Worm (Caenorhabditis elegans) whole organism, young adult: Measurements from ENCODE around the gene ZK402.2.

ENCODE experiments used
- B0035.1 ChIP-seq: sonication (generic microtip); optimal IDR thresholded peaks from 2 replicates; lab custom pipeline; 2016; ENCODE audit warnings: missing genetic modification characterization, mild to moderate bottlenecking, missing compliant biosample characterization, missing genotype, missing genetic modification reagents
- B0261.1 ChIP-seq: sonication (generic microtip); optimal IDR thresholded peaks from 2 replicates; lab custom pipeline; 2016; ENCODE audit warnings: mild to moderate bottlenecking, missing genetic modification characterization, moderate library complexity, missing compliant biosample characterization
- B0336.3 ChIP-seq: fragments of 200-800 bp; sonication (Bioruptor generic); IDR thresholded peaks from 2 replicates; pipeline ENCODE4 v1.3.6; 2022; ENCODE audit warnings: missing genetic modification characterization, missing compliant biosample characterization
- C17E4.6 ChIP-seq: fragments of 200-800 bp; sonication (Bioruptor generic); IDR thresholded peaks from 2 replicates; pipeline ENCODE4 v1.3.6; 2022; ENCODE audit warnings: missing genetic modification reagents, missing genetic modification characterization, missing compliant biosample characterization
- F10E7.11 ChIP-seq: sonication (generic microtip); optimal IDR thresholded peaks from 2 replicates; lab custom pipeline; 2017; ENCODE audit warnings: mild to moderate bottlenecking, missing genetic modification characterization, moderate library complexity, missing compliant biosample characterization
- F49E8.2 ChIP-seq: sonication (generic microtip); optimal IDR thresholded peaks from 3 replicates; lab custom pipeline; 2017; ENCODE audit warnings: missing genetic modification characterization, mild to moderate bottlenecking, missing compliant biosample characterization, antibody characterized with exemption, moderate library complexity; ENCODE audit not compliant: insufficient read depth
- F57A8.1 ChIP-seq: fragments of 200-800 bp; sonication (Bioruptor generic); optimal IDR thresholded peaks from 2 replicates; lab custom pipeline; 2018; ENCODE audit warnings: mild to moderate bottlenecking, missing genetic modification characterization, moderate library complexity, missing compliant biosample characterization
- K12H6.12 ChIP-seq: fragments of 200-800 bp; sonication (Bioruptor generic); optimal IDR thresholded peaks from 2 replicates; lab custom pipeline; 2018; ENCODE audit warnings: mild to moderate bottlenecking, missing genetic modification characterization, missing compliant biosample characterization
- aptf-2 ChIP-seq: fragments of 200-800 bp; sonication (Bioruptor generic); conservative IDR thresholded peaks from 2 replicates; pipeline ENCODE4 v1.3.6; 2022; ENCODE audit warnings: missing genetic modification reagents, missing genetic modification characterization, missing compliant biosample characterization
- aptf-3 ChIP-seq: fragments of 200-800 bp; sonication (Bioruptor generic); IDR thresholded peaks from 2 replicates; pipeline ENCODE4 v1.3.6; 2022; ENCODE audit warnings: missing genetic modification characterization, missing compliant biosample characterization
- athp-1 ChIP-seq: sonication (generic microtip); optimal IDR thresholded peaks from 2 replicates; lab custom pipeline; 2017; ENCODE audit warnings: mild to moderate bottlenecking, missing genetic modification characterization, missing compliant biosample characterization
- attf-3 ChIP-seq: fragments of 200-800 bp; sonication (Bioruptor generic); conservative IDR thresholded peaks from 2 replicates; pipeline ENCODE4 v1.3.6; 2022; ENCODE audit warnings: missing genetic modification reagents, missing genetic modification characterization, missing compliant biosample characterization
- ceh-100 ChIP-seq: fragments of 200-800 bp; sonication (Bioruptor generic); IDR thresholded peaks from 2 replicates; pipeline ENCODE4 v1.3.6; 2022; ENCODE audit warnings: missing genetic modification reagents, missing genetic modification characterization, missing compliant biosample characterization
- ceh-40 ChIP-seq: fragments of 200-800 bp; sonication (Bioruptor generic); IDR thresholded peaks from 2 replicates; pipeline ENCODE4 v1.3.6; 2022; ENCODE audit warnings: missing genetic modification characterization, missing compliant biosample characterization
- ceh-58 ChIP-seq: fragments of 200-800 bp; sonication (Bioruptor generic); IDR thresholded peaks from 2 replicates; pipeline ENCODE4 v1.3.6; 2022; ENCODE audit warnings: missing genetic modification characterization, missing compliant biosample characterization
- ceh-91 ChIP-seq: fragments of 200-800 bp; sonication (Bioruptor generic); IDR thresholded peaks from 2 replicates; pipeline ENCODE4 v1.3.6; 2022; ENCODE audit warnings: missing genetic modification reagents, missing genetic modification characterization, missing compliant biosample characterization
- die-1 ChIP-seq: sonication (generic microtip); optimal IDR thresholded peaks from 2 replicates; lab custom pipeline; 2016; ENCODE audit warnings: missing genotype, mild to moderate bottlenecking, missing genetic modification characterization, missing compliant biosample characterization
- dox-1 ChIP-seq: fragments of 200-800 bp; sonication (Bioruptor generic); IDR thresholded peaks from 2 replicates; pipeline ENCODE4 v1.3.6; 2022; ENCODE audit warnings: missing genetic modification reagents, missing genetic modification characterization, missing compliant biosample characterization
- efl-1 ChIP-seq: fragments of 150-350 bp; optimal IDR thresholded peaks from 2 replicates; lab custom pipeline; 2014; ENCODE audit warnings: missing biosample characterization, missing genetic modification reagents, missing genetic modification characterization
- egrh-3 ChIP-seq: fragments of 200-800 bp; sonication (Bioruptor generic); IDR thresholded peaks from 2 replicates; pipeline ENCODE4 v1.3.6; 2022; ENCODE audit warnings: missing genetic modification reagents, missing genetic modification characterization, missing compliant biosample characterization
- fkh-3 ChIP-seq: sonication (generic microtip); optimal IDR thresholded peaks from 2 replicates; lab custom pipeline; 2016; ENCODE audit warnings: mild to moderate bottlenecking, missing genetic modification characterization, missing compliant biosample characterization
- him-1 ChIP-seq: sonication (generic microtip); optimal IDR thresholded peaks from 2 replicates; lab custom pipeline; 2016; ENCODE audit warnings: missing genotype, missing genetic modification reagents, missing genetic modification characterization, missing compliant biosample characterization
- hlh-12 ChIP-seq: sonication (generic microtip); optimal IDR thresholded peaks from 2 replicates; lab custom pipeline; 2016; ENCODE audit warnings: missing genetic modification characterization, missing compliant biosample characterization
- hmg-1.2 ChIP-seq: fragments of 200-800 bp; sonication (Bioruptor generic); IDR thresholded peaks from 2 replicates; pipeline ENCODE4 v1.3.6; 2022; ENCODE audit warnings: missing genetic modification reagents, missing genetic modification characterization, missing compliant biosample characterization
- hrde-1 ChIP-seq: sonication (generic microtip); optimal IDR thresholded peaks from 2 replicates; lab custom pipeline; 2016; ENCODE audit warnings: missing genetic modification characterization, mild to moderate bottlenecking, missing compliant biosample characterization, moderate library complexity, missing genotype, missing genetic modification reagents, borderline replicate concordance
- let-607 ChIP-seq, 2 experiments: fragments of 200-800 bp in 1 of 2; sonication (Bioruptor generic) in 1 of 2; sonication (generic microtip) in 1 of 2; optimal IDR thresholded peaks; 2 replicates each; lab custom pipeline; 2016 to 2018; ENCODE audit warnings: mild to moderate bottlenecking in 2 of 2, missing compliant biosample characterization in 2 of 2, missing genetic modification characterization in 2 of 2, moderate library complexity in 2 of 2, missing genotype in 1 of 2
- lin-26 ChIP-seq: fragments of 200-800 bp; sonication (Bioruptor generic); IDR thresholded peaks from 2 replicates; pipeline ENCODE4 v1.3.6; 2022; ENCODE audit warnings: missing genetic modification reagents, missing genetic modification characterization, missing compliant biosample characterization
- madf-10 ChIP-seq: sonication (generic microtip); optimal IDR thresholded peaks from 2 replicates; lab custom pipeline; 2016; ENCODE audit warnings: mild to moderate bottlenecking, missing genetic modification characterization, missing compliant biosample characterization
- madf-8 ChIP-seq: fragments of 200-800 bp; sonication (Bioruptor generic); conservative IDR thresholded peaks from 2 replicates; pipeline ENCODE4 v1.3.6; 2022; ENCODE audit warnings: missing genetic modification reagents, missing genetic modification characterization, missing compliant biosample characterization
- mcd-1 ChIP-seq: fragments of 200-800 bp; sonication (Bioruptor generic); IDR thresholded peaks from 2 replicates; pipeline ENCODE4 v1.3.6; 2022; ENCODE audit warnings: missing genetic modification reagents, missing genetic modification characterization, missing compliant biosample characterization
- mes-4 ChIP-seq: sonication (generic microtip); optimal IDR thresholded peaks from 2 replicates; lab custom pipeline; 2016; ENCODE audit warnings: missing genotype, missing genetic modification characterization, missing compliant biosample characterization
- mxl-1 ChIP-seq: sonication (generic microtip); optimal IDR thresholded peaks from 2 replicates; lab custom pipeline; 2016; ENCODE audit warnings: missing genetic modification characterization, missing compliant biosample characterization
- nfya-2 ChIP-seq: fragments of 200-800 bp; sonication (Bioruptor generic); IDR thresholded peaks from 2 replicates; pipeline ENCODE4 v1.3.6; 2022; ENCODE audit warnings: missing genetic modification reagents, missing genetic modification characterization, missing compliant biosample characterization
- nhr-80 ChIP-seq: sonication (generic microtip); optimal IDR thresholded peaks from 2 replicates; lab custom pipeline; 2016; ENCODE audit warnings: missing genetic modification characterization, missing compliant biosample characterization
- nhr-90 ChIP-seq: sonication (generic microtip); optimal IDR thresholded peaks from 2 replicates; lab custom pipeline; 2016; ENCODE audit warnings: missing genotype, mild to moderate bottlenecking, missing genetic modification characterization, missing compliant biosample characterization
- sdz-38 ChIP-seq: sonication (generic microtip); optimal IDR thresholded peaks from 2 replicates; lab custom pipeline; 2016; ENCODE audit warnings: missing genotype, missing genetic modification characterization, missing compliant biosample characterization
- sea-2 ChIP-seq: fragments of 200-800 bp; sonication (Bioruptor generic); IDR thresholded peaks from 2 replicates; pipeline ENCODE4 v1.3.6; 2022; ENCODE audit warnings: missing genetic modification characterization, missing compliant biosample characterization
- somi-1 ChIP-seq: fragments of 200-800 bp; sonication (Bioruptor generic); optimal IDR thresholded peaks from 2 replicates; lab custom pipeline; 2018; ENCODE audit warnings: mild to moderate bottlenecking, missing genetic modification characterization, missing compliant biosample characterization
- tbp1 ChIP-seq: fragments of 200-800 bp; sonication (Bioruptor generic); optimal IDR thresholded peaks from 2 replicates; lab custom pipeline; 2018; ENCODE audit warnings: mild to moderate bottlenecking, missing genetic modification characterization, missing compliant biosample characterization
- tbx-9 ChIP-seq: sonication (generic microtip); optimal IDR thresholded peaks from 2 replicates; lab custom pipeline; 2016; ENCODE audit warnings: borderline replicate concordance, missing genetic modification characterization, inconsistent platforms, missing compliant biosample characterization

The ZK402.2 gene

DNA sequence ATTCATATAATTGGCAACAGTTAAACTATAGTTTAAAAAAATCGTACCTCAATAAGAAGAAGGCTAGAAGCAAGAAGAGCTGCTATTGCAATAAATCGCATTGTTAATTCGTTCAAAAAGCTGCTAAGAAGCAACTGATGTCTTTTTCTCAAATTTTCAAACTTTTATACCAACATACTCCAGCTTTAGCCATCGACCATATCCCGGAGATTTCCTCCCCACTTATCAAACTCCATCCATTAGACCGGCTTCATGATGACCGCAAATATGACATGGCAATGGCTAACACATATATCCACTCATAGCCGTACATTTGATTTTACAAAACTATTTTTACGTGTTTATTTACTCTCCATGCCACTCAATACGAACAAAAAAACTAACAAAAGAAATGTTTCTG is 7.0 kb downstream of the ZK402.2 start, which contains the start of gene abu-2:
abu-2 (minus strand) TSS at position 101 of the 400 bp plus-strand sequence.
- no peak for TF ChIP-seq let-607 (tag; optimal IDR thresholded peaks at IDR 0.05; lab: Kevin White, UChicago)
- TF ChIP-seq sdz-38: no peak
- TF ChIP-seq K12H6.12 (tag; lab: Kevin White, UChicago): no peak
- TF ChIP-seq tbx-9 (tag; lab: Kevin White, UChicago): no peak
- no peak for TF ChIP-seq mxl-1 (tag; lab: Kevin White, UChicago)
- no peak for TF ChIP-seq die-1 (tag; lab: Kevin White, UChicago)
- no peak for TF ChIP-seq sea-2 (GFP tag; lab: Robert Waterston, UW)
- no peak for TF ChIP-seq F57A8.1
- no peak for TF ChIP-seq hlh-12 (tag; lab: Kevin White, UChicago)

DNA sequence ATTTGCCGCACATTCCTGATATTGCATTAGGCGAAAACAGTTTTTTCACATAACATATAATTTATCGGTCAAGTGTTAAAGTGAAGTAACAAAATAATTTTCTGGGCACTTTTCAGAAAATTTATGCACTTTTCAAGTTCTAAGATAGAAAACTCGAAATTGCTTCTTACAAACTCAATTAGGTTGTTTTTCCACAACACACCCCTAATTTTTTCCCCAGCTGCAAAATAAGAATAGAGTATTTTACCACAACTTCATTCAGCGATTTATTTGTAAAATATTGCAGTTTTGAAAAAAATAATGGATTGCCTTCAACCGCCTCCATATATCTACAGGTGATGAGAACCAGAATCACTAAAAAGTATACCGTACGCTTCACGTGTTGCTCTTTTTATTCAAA is 9.3 kb downstream of the ZK402.2 start, which contains the start of gene srh-19:
srh-19 (plus strand) TSS at position 301 of the 400 bp plus-strand sequence.
- TF ChIP-seq C17E4.6 (GFP tag; lab: Robert Waterston, UW) (no peak), tbp1 (GFP tag; lab: Kevin White, UChicago) (no peak)

DNA sequence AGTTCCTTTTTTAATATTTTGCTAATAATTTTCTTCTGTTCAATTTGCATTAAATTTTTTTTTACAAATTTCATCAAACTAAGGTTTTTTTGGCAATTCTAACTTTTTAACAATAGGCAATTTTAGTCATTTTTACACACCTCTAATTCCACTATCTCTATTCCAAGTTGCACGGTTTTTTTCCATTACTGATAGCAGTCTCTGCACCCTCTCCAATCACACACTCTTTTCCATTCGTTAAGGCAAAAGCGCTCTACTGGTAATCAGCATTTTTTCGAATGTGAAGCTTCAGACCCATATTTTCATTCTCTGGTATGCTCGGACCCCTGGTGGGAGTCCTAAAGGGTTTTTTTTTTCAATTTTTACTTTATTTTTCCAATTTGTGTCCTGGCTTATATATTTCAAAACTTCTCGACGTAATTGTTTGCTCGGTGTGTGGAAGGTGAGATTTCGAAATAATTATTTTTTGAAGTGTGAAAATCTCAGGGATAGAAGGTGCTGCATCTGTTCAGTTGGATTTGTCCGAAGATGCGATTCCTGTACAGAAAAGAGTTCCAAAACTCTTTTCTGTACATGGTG is 13.3 kb downstream of the ZK402.2 start, which contains the start of the genes F19G12.4 and F19G12.8:
F19G12.4 (plus strand) TSS at position 529 of the 579 bp plus-strand sequence.
F19G12.8 (plus strand) TSS at position 545 of the 579 bp plus-strand sequence.
- no peak for TF ChIP-seq hrde-1 (tag; lab: Kevin White, UChicago)
- no peak for TF ChIP-seq attf-3 (GFP tag; lab: Robert Waterston, UW)
- TF ChIP-seq B0035.1 (tag; lab: Kevin White, UChicago): no peak
- TF ChIP-seq efl-1: no peak
- 0 out of 2 replicates have a peak, but pooled peaks have one; percentile 28 for TF ChIP-seq dox-1 (GFP tag; lab: Robert Waterston, UW)
- peak; percentile 37 for TF ChIP-seq nhr-80 (tag; lab: Kevin White, UChicago)
- no peak for TF ChIP-seq madf-8 (GFP tag; lab: Robert Waterston, UW)
- no peak for TF ChIP-seq egrh-3
- TF ChIP-seq somi-1 (GFP tag; lab: Kevin White, UChicago): no peak
- TF ChIP-seq fkh-3 (tag; lab: Kevin White, UChicago): no peak
- TF ChIP-seq mcd-1 (GFP tag; lab: Robert Waterston, UW): 0 out of 2 replicates have a peak, but pooled peaks have one; percentile 29
- no peak for TF ChIP-seq sdz-38
- no peak for TF ChIP-seq him-1 (tag; lab: Kevin White, UChicago)
- TF ChIP-seq ceh-40 (GFP tag; lab: Robert Waterston, UW): no peak

DNA sequence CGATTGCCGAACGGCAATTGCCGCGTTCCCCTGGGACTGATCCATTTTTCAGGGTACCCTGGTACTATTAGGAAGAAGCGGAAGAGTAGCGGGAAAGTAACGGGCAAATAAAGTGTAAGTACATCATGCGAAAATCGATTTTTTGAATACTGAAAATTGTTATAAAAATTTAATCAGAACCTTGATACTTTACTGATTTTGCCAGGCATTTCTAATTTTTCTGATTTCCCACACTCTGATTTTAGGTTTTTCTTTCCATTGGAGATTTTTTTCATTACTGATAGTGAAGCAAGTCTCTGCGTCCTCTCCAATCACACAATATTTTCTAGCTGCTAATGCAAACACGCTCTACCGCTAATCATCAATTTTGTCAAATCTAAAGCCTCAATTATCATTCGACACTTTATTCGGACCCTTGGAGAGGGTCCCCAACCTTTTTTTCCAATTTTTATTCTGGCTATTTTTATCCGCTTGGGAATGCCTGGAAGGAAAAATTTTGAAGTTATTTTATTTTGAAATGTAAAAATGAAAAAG is 15.7 kb downstream of the ZK402.2 start, which contains the start of gene F19G12.9:
F19G12.9 (plus strand) TSS at position 51 of the 534 bp plus-strand sequence.
- no peak for TF ChIP-seq K12H6.12 (tag; lab: Kevin White, UChicago)
- no peak for TF ChIP-seq ceh-58
- TF ChIP-seq nhr-90: no peak
- no peak for TF ChIP-seq B0336.3 (GFP tag; lab: Robert Waterston, UW)
- TF ChIP-seq aptf-3 (GFP tag; lab: Robert Waterston, UW): no peak
- TF ChIP-seq ceh-100: no peak
- TF ChIP-seq F49E8.2 (tag; lab: Kevin White, UChicago): no peak
- TF ChIP-seq aptf-2 (GFP tag; lab: Robert Waterston, UW): no peak
- TF ChIP-seq nhr-80 (tag; lab: Kevin White, UChicago): peak; percentile 9
- no peak for TF ChIP-seq F10E7.11 (tag; lab: Kevin White, UChicago)
- TF ChIP-seq mcd-1 (GFP tag; lab: Robert Waterston, UW): peak; percentile 84
- no peak for TF ChIP-seq B0261.1
- peak; percentile 58 for TF ChIP-seq hmg-1.2 (GFP tag; lab: Robert Waterston, UW)
- TF ChIP-seq madf-8 (GFP tag; lab: Robert Waterston, UW): no peak
- no peak for TF ChIP-seq sea-2 (GFP tag; lab: Robert Waterston, UW)
- no peak for TF ChIP-seq madf-10 (tag; lab: Kevin White, UChicago)
- no peak for TF ChIP-seq mes-4 (tag; lab: Kevin White, UChicago)
- TF ChIP-seq tbp1 (GFP tag; lab: Kevin White, UChicago): no peak
- no peak for TF ChIP-seq lin-26
- TF ChIP-seq athp-1 (tag; lab: Kevin White, UChicago): no peak
- TF ChIP-seq nfya-2 (GFP tag; lab: Robert Waterston, UW): no peak
- TF ChIP-seq egrh-3: no peak
- TF ChIP-seq ceh-91 (GFP tag; lab: Robert Waterston, UW): no peak
